Worm (Caenorhabditis elegans) whole organism, late embryonic: Measurements from ENCODE around the gene ttr-47.

Source experiments
- K02D7.2 ChIP-seq: sonication (generic microtip); optimal IDR thresholded peaks from 2 replicates; lab custom pipeline; 2017; ENCODE audit warnings: mild to moderate bottlenecking, missing genetic modification characterization, missing compliant biosample characterization
- che-1 ChIP-seq: sonication (generic microtip); optimal IDR thresholded peaks from 2 replicates; lab custom pipeline; 2016; ENCODE audit warnings: mild to moderate bottlenecking, missing genetic modification characterization, missing compliant biosample characterization
- elt-4 ChIP-seq: sonication (generic microtip); optimal IDR thresholded peaks from 2 replicates; lab custom pipeline; 2016; ENCODE audit warnings: missing genetic modification characterization, missing compliant biosample characterization
- lim-6 ChIP-seq: sonication (generic microtip); optimal IDR thresholded peaks from 2 replicates; lab custom pipeline; 2016; ENCODE audit warnings: missing genetic modification characterization, missing compliant biosample characterization
- nfya-1 ChIP-seq: sonication (generic microtip); optimal IDR thresholded peaks from 2 replicates; lab custom pipeline; 2017; ENCODE audit warnings: missing genetic modification characterization, mild to moderate bottlenecking, missing compliant biosample characterization, antibody characterized with exemption, moderate library complexity
- nhr-232 ChIP-seq: sonication (generic microtip); optimal IDR thresholded peaks from 2 replicates; lab custom pipeline; 2016; ENCODE audit warnings: missing genetic modification characterization, missing compliant biosample characterization
- unc-55 ChIP-seq: sonication (generic microtip); optimal IDR thresholded peaks from 2 replicates; lab custom pipeline; 2017; ENCODE audit warnings: missing biosample characterization, missing genetic modification reagents, missing genetic modification characterization

- TF ChIP-seq nhr-232 (tag; lab: Kevin White, UChicago) (no peak), che-1 (tag; lab: Kevin White, UChicago) (no peak), lim-6 (tag; lab: Kevin White, UChicago) (no peak), unc-55 (GFP tag; lab: Kevin White, UChicago) (no peak), K02D7.2 (tag; lab: Kevin White, UChicago) (no peak), elt-4 (tag; lab: Kevin White, UChicago) (no peak), nfya-1 (tag; lab: Kevin White, UChicago) (no peak)
Observed at ce11 chrV:8935104-8935503, 12.2 kb downstream of the ttr-47 start.
